Worm (Caenorhabditis elegans): Measurements from ENCODE around the gene F13B6.3.

- no peak for TF ChIP-seq ztf-29 (GFP tag; IDR thresholded peaks at IDR 0.05)
- no peak for TF ChIP-seq T22C8.4 (GFP tag; IDR thresholded peaks at IDR 0.05)
Measured at ce11 chrIV:7497205-7497604, 31.4 kb upstream of the F13B6.3 start.

All from whole organism, midembryonic.